Worm (Caenorhabditis elegans) whole organism, early embryonic: ENCODE measurements around the gene F11A5.16.

Experiments
- F13C5.2 ChIP-seq: sonication (generic microtip); optimal IDR thresholded peaks from 2 replicates; lab custom pipeline; 2017; ENCODE audit warnings: mild to moderate bottlenecking, missing genetic modification characterization, inconsistent platforms, missing compliant biosample characterization
- ama-1 ChIP-seq: fragments of 150-350 bp; optimal IDR thresholded peaks from 2 replicates; lab custom pipeline; 2014
- ceh-13 ChIP-seq: fragments of 200-800 bp; sonication (Bioruptor generic); optimal IDR thresholded peaks from 2 replicates; lab custom pipeline; 2018; ENCODE audit warnings: mild to moderate bottlenecking, missing genetic modification characterization, missing compliant biosample characterization
- ceh-36 ChIP-seq: sonication (generic microtip); optimal IDR thresholded peaks from 2 replicates; lab custom pipeline; 2016; ENCODE audit warnings: missing genetic modification characterization, inconsistent platforms, missing compliant biosample characterization
- ets-7 ChIP-seq: sonication (generic microtip); optimal IDR thresholded peaks from 2 replicates; lab custom pipeline; 2016; ENCODE audit warnings: missing genotype, missing genetic modification characterization, missing compliant biosample characterization
- flt-1 ChIP-seq: fragments of 200-800 bp; sonication (Bioruptor generic); IDR thresholded peaks from 2 replicates; pipeline ENCODE4 v1.3.6; 2022; ENCODE audit warnings: missing genetic modification characterization, missing compliant biosample characterization
- hmbx-1 ChIP-seq: sonication (generic microtip); optimal IDR thresholded peaks from 2 replicates; lab custom pipeline; 2016; ENCODE audit warnings: mild to moderate bottlenecking, missing genetic modification characterization, missing compliant biosample characterization
- hmg-4 ChIP-seq: fragments of 200-800 bp; sonication (Bioruptor generic); optimal IDR thresholded peaks from 2 replicates; lab custom pipeline; 2018; ENCODE audit warnings: mild to moderate bottlenecking, missing genetic modification characterization, missing compliant biosample characterization
- hnd-1 ChIP-seq: sonication (generic microtip); optimal IDR thresholded peaks from 2 replicates; lab custom pipeline; 2016; ENCODE audit warnings: missing genetic modification characterization, missing compliant biosample characterization
- pes-1 ChIP-seq: fragments of 200-800 bp; sonication (Bioruptor generic); IDR thresholded peaks from 2 replicates; pipeline ENCODE4 v1.3.6; 2022; ENCODE audit warnings: missing genetic modification reagents, missing genetic modification characterization, missing compliant biosample characterization
- scrt-1 ChIP-seq: fragments of 200-800 bp; sonication (Bioruptor generic); IDR thresholded peaks from 2 replicates; pipeline ENCODE4 v1.3.6; 2022; ENCODE audit warnings: missing genetic modification characterization, missing compliant biosample characterization
- tbx-11 ChIP-seq: fragments of 200-800 bp; sonication (Bioruptor generic); IDR thresholded peaks from 2 replicates; pipeline ENCODE4 v1.3.6; 2022; ENCODE audit warnings: missing genetic modification characterization, missing compliant biosample characterization
- tbx-37 ChIP-seq: fragments of 200-800 bp; sonication (Bioruptor generic); conservative IDR thresholded peaks from 2 replicates; pipeline ENCODE4 v1.3.6; 2022; ENCODE audit warnings: missing genetic modification reagents, missing genetic modification characterization, missing compliant biosample characterization

- TF ChIP-seq ama-1 (lab: Kevin White, UChicago) (no peak), ets-7 (tag; lab: Kevin White, UChicago) (no peak), F13C5.2 (no peak), scrt-1 (GFP tag; lab: Robert Waterston, UW) (no peak), hmbx-1 (tag; lab: Kevin White, UChicago) (no peak), pes-1 (GFP tag; lab: Robert Waterston, UW) (no peak), flt-1 (no peak), hnd-1 (no peak), tbx-37 (GFP tag; lab: Robert Waterston, UW) (no peak), hmg-4 (GFP tag; lab: Kevin White, UChicago) (no peak), ceh-13 (GFP tag; lab: Kevin White, UChicago) (no peak), tbx-11 (GFP tag; lab: Robert Waterston, UW) (no peak), ceh-36 (no peak)
Observed at ce11 chrV:16174109-16174508, 36.6 kb upstream of the F11A5.16 start.
